Fruit fly (Drosophila melanogaster): Measurements from ENCODE around the gene Cby.
A peak's percentile ranks its signal among the peaks of the same experiment; 100 is the strongest.

- TF ChIP-seq pan (optimal IDR thresholded peaks at IDR 0.05) (peak; percentile 26), EcR (GFP tag; optimal IDR thresholded peaks at IDR 0.05) (no peak), psq (optimal IDR thresholded peaks at IDR 0.05) (no peak), usp (GFP tag; optimal IDR thresholded peaks at IDR 0.05) (no peak)
Measured at dm6 chr3R:21828040-21828526, 39.7 kb upstream of the Cby start.

Data from whole organism.